Fruit fly (Drosophila melanogaster) S2 (cell line): ENCODE measurements around the gene Taf6.

Experiments
- CG8478 ChIP-seq: fragments of >200 bp; optimal IDR thresholded peaks from 2 replicates; lab custom pipeline; 2018
- CTCF ChIP-seq, 2 experiments: fragments of >200 bp; optimal IDR thresholded peaks; 2 replicates each; lab custom pipeline; 2018

The Taf6 gene

DNA sequence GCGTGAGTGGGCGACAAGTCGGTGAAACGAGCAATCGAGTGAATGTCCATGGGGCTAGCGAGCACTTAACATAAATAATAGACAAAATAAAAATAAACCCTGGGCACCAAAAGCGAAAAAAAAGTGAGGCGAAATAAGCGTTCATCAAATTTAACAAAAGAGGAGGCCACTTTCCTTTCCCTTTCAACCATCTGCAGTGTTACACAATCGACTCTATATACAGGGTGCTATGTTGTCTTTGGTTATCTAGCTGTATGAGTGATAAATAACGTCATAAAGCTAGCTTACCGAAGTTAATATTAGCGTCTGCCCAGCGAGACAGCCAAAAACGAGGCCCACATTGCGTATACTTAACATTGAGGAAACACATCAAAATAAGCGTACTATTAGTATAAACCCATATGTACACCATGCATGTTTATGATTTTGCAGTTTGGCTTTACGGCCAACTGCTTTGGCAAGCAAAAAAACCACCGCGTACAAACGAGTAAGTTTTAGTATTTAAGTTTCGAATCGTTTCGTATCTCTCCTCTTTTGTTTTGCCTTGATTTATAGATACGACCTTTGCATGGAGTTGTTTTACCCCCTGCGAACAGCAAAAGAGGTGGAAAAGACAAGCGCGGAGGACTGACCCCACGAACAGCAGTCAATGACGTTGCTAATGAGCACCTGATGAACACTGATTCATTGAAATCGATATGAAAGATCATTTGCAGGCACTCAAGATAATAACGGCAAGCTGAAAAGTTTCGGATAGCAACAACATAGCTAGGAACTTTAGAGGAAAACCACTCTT, 33.8 kb upstream of the Taf6 start:
- TF ChIP-seq CG8478 (lab: Kevin White, UChicago), result no peak
- TF ChIP-seq CTCF (optimal IDR thresholded peaks at IDR 0.05; lab: Kevin White, UChicago), result no peak

DNA sequence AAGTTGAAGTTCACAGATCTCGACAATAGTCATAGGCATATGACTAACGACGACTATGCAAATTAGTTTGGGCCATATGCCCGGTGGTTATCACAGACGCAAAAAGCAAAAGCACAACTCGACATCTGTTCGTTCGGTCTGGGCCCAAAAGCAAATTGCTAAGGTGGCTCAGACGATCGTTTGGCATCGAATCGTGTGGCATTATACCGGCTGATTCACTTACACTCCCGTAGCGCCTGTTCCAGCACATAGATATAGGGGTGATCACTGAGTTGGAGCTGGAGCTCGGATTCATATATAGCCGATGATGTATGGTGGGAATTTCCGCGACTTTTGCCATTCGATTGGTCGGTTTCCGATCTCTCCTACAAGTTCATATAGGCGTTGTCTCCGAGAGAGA, 32.8 kb upstream of the Taf6 start:
- TF ChIP-seq CG8478 (lab: Kevin White, UChicago) (no peak), CTCF (optimal IDR thresholded peaks at IDR 0.05; lab: Kevin White, UChicago) (no peak)

DNA sequence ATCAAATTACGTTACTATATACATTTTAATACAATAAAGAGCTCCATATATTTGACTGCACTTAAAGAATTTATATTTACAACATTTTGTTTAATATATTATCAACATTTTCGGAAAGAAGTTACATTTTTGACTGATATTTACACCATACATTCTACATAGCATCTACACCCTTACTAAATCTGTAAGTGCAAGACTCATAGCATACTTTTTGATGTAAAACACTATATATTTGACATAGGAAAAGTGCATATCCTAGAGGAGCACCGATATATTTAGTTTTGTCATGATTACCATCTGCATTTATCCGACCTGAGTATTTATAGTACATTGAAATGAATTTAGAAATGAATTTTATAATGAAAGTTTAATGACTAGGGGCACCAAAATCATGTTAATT, 29.9 kb upstream of the Taf6 start:
- TF ChIP-seq CG8478 (lab: Kevin White, UChicago) (no peak), CTCF (optimal IDR thresholded peaks at IDR 0.05; lab: Kevin White, UChicago) (peak; percentile 10 to 50)

DNA sequence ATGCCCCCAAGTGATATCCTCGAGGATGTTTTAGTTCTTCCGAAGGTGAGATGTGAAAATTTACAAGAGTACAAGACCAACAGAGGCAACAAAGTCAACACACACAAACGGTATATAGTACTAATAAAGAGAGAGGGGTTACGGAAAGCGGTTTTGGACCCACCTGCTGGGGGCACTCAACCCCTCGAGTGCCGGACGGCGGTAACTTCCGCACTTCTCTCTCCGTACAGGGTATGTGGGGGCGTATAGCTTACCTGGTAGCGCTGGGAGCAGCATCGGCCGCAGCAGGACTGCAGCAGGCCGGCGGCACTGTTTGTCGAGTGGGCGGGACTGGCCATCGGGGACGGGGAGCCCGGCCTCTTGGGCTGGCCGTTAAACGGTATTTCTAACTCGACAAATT, 29.5 kb upstream of the Taf6 start:
- TF ChIP-seq CTCF (optimal IDR thresholded peaks at IDR 0.05; lab: Kevin White, UChicago) (no peak), CG8478 (lab: Kevin White, UChicago) (no peak)

DNA sequence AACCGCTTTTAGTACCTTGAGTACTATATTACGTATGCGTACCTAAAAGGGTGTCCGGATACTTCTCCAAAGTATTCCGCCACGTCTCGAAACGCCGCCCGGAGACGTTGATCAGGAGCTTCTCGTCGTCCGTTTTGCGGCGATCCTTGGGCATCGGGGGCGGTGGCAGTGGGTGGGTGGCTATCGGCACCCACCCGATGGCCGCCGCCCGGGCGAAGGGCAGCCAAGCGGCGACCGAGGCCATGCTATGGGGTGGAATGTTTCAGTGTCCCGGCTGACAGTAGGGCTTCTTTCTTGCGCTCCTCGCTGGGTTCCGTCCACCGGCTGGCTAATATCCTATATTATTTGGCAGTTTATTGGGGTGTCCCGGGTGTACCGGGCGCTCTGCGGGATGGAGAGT, 24.4 kb upstream of the Taf6 start:
- TF ChIP-seq CG8478 (lab: Kevin White, UChicago) (no peak), CTCF (optimal IDR thresholded peaks at IDR 0.05; lab: Kevin White, UChicago) (no peak)

DNA sequence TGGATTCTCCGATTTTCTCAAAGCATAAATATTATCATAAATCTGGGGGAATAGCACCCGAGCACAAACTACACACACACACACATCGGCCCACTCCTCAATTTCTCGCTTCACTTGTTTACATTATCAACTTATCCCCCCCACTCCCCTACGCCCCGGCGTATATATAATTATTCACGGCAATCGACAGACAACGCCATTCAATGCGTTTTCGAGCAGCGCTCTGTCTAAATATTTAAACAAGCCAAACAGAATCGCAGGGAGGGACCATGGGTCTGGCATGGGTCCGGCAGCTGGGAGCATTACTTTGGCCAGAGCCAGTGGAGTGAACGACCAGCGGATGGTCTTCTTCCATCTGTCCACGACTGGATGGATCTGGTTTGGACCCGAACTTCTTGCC, 23.2 kb upstream of the Taf6 start:
- TF ChIP-seq CG8478 (lab: Kevin White, UChicago) (no peak), CTCF (optimal IDR thresholded peaks at IDR 0.05; lab: Kevin White, UChicago) (no peak)

DNA sequence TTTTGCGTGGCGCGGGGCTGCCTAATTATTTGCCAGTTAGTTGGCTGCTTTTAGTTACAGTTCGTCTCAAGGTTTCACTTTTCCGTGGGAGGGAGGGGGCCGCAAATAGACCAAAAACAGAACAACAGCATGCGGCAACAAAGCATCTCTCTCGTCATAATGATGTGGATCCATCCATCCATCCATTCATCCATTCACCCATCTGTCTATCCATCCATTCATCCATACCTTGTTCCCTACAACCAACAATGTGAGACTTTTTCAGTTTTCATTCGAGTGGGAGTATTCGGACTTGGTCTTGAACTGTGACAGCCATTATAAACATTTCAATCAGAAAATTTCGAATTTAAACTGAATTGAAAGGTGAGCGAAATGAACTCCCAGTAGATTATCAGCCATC, 19.5 kb upstream of the Taf6 start:
- TF ChIP-seq CG8478 (lab: Kevin White, UChicago), result no peak
- no peak for TF ChIP-seq CTCF (optimal IDR thresholded peaks at IDR 0.05; lab: Kevin White, UChicago)

DNA sequence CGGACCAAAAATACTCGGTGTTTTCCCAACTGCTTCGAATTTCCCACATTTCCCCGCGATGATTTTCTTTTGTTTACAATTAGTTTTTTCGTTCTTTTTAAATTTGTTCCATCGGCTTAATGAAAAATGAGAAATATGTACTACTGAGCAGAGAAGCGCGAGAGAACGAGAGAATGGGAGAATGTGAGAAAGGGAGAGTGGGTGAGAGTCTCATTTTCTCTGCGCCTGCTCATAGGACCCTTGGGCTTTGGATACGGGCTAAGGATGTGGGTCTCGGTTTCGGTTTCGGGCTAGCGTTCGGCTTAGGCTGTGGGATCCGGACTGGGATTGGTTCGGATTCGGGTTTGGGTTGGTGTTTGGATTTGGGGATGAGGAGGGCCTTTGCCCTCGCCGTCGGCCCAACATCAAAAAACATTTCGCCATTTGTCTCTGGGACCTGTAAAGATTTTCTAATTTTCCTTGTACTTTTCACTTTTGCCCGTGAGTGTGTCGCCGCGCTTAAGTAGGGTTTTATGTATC, 18.1 kb upstream of the Taf6 start:
- TF ChIP-seq CG8478 (lab: Kevin White, UChicago) (no peak), CTCF (optimal IDR thresholded peaks at IDR 0.05; lab: Kevin White, UChicago) (no peak)

DNA sequence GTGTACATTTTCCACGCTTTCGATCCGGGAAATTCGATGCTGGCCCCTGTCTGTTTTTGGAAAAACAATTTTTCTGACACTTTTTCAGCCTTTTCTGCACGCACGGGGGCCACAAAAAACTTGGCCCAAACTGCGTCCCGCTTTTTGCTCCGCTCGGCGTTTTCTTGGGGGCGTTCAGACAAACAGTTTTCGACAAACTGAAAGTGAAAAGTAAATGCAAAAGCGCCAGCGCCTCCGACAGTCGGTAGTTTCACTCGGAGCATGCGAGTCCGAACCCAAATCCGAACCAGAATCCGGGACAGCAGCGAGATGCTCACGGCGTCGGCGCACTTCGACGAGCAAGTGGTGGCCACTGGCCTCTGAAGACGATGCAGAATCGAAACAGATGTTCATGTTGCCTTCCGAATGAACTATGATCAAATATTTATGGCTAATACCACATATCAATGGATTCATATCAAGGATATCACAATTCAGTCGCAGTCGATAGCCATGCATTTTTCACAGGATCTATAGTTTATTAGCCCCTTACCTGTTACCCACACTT, 14.4 kb upstream of the Taf6 start, which contains the start of gene Shal:
Gene Shal (minus strand): TSS at position 200 of the 547 bp plus-strand sequence.
- TF ChIP-seq CG8478 (lab: Kevin White, UChicago) (no peak), CTCF (optimal IDR thresholded peaks at IDR 0.05; lab: Kevin White, UChicago) (no peak)

DNA sequence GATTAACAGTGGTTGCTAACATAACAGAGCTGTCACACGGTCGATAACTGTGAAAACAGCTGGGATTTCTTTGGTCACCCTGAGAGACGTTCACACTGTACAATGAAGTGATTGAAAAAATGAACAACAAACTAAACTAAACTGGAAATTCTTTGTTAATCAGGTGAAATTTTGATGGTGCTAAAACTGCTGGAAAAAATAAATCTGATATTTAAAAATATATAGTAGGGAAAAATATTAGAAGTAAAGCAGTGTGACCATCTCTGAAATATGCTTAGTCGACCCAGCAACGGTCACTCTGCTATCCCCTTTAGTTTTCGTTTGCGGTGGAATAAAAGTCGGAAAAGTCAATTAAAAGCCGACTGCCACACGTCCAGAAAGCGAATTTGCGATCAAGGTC, 12.9 kb upstream of the Taf6 start, which contains the start of the genes CG9231 and CG9330:
Gene CG9231 (minus strand): TSS at position 25 of the 400 bp plus-strand sequence.
Gene CG9330 (plus strand): TSS at position 275 of the 400 bp plus-strand sequence.
- TF ChIP-seq CTCF (optimal IDR thresholded peaks at IDR 0.05; lab: Kevin White, UChicago) (no peak), CG8478 (lab: Kevin White, UChicago) (no peak)

DNA sequence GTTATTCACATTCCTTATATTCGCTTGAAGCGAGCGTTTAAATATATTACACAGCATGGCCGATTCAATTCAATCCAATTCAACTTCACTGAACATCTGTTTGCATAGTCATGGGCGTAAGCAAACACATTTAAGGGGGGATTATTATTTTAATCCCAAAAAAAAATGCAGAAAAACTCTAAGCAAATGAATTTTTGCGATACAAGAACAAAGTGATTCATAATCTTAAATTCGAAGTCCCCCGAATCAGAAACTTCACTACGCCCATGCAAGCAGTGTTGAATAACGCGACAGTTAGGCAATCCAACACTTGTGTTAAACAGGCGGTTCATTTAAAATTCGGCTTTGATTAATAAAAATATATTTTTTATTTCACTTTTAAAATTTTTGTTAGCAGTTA, 8.5 kb upstream of the Taf6 start, which contains the start of gene CG14100:
Gene CG14100 (minus strand): TSS at position 103 of the 400 bp plus-strand sequence.
- TF ChIP-seq CTCF (optimal IDR thresholded peaks at IDR 0.05; lab: Kevin White, UChicago) (no peak), CG8478 (lab: Kevin White, UChicago) (no peak)

DNA sequence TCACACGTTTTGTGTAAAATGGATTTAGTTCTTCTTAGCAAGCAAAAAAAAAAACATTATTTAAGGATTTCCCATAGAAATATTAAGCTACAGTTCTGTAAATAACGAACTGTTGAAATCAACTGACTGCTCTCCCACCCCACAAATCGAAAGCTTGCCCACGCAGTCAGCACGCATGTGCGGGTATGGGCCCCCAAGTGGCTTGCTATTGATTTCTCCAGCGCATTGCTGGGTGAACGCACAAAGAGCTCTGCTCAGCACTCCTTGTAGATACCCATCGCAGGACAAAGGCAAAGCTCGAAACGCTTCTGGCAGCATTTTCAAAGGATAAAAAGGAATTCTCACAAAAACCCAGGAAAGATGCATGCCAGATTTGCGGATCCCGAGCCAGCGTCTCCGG, 2.5 kb downstream of the Taf6 start, which contains the start of gene CG9368:
Gene CG9368 (plus strand): TSS at position 221 of the 400 bp plus-strand sequence.
- TF ChIP-seq CG8478 (lab: Kevin White, UChicago) (no peak), CTCF (optimal IDR thresholded peaks at IDR 0.05; lab: Kevin White, UChicago) (no peak)

DNA sequence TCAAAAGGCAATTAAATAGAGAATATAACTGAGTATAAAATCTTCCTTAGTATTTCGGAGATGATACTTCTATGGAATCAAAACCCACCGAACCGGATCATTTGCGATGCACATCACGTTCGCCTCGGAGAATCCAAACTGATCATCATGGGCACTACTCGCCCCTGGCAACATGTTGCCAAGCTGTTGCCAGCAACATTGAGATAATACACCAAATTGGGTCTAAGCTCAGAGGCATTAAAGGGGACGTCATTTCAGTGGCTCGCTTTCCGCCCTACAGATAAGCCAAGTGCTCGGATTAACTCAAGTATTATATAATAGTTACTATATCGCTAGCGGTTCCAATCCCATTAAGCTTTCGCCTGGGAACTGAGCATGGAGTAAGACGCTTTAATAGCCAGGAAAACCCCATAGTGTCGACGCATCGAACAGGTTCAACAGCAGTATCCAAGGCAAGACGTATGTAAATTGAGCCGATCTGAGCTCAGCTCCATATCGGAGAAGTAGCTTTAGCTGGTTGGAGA, 7.1 kb downstream of the Taf6 start, which contains the start of the genes lush and CG9372:
Gene lush (minus strand): TSS at position 117 of the 524 bp plus-strand sequence.
Gene CG9372 (plus strand): TSS at position 235 of the 524 bp plus-strand sequence.
- TF ChIP-seq CG8478 (lab: Kevin White, UChicago) (no peak), CTCF (optimal IDR thresholded peaks at IDR 0.05; lab: Kevin White, UChicago) (no peak)

DNA sequence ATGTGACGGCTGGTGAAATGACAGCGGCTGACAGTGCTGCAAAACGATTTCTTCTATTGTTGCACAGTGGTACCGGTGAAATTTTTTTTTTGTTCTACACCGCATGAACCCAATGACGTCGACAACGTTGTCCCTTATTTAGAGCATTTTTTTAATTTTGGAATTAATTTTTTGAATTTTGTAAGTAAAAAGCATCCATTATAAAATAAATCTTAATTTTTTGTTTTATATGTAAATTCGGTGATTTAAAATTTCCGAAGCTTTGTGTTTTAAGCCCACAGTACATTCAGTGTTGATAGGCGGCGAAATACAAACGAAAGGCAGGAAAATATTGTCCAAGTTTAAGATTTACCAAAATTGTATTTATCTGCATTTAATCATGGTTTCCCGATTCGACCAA, 13.3 kb downstream of the Taf6 start, which contains the start of the genes Lon and PIG-F:
Gene Lon (minus strand): TSS at position 28 of the 400 bp plus-strand sequence.
Gene PIG-F (plus strand): TSS at position 284 of the 400 bp plus-strand sequence.
- TF ChIP-seq CG8478 (lab: Kevin White, UChicago) (no peak), CTCF (optimal IDR thresholded peaks at IDR 0.05; lab: Kevin White, UChicago) (no peak)
